Fruit fly (Drosophila melanogaster): ENCODE measurements around the gene CG42556.
A peak's percentile ranks its signal among the peaks of the same experiment; 100 is the strongest.

The CG42556 gene

DNA sequence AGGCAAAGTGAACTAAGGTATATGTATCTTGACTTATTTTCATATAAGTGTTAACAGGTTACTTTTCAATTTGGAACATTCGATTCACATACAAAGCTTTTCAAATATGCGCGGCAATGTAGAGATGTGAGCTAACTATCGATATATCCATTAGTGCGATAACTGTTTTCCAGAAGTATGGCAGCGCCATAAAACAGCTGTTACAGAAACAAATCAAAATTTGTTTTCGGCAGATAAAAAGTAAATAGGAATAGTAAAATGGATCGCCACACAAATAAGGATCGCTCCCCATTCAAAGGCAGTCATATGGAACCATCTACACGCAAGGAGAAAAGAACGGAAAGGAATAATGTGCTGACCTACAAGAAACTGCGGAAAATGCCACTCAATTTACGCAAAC is 10.4 kb upstream of the CG42556 start, which contains the start of the genes CG32832, CG31743 and CG34313 (continued):
- no peak for TF ChIP-seq lab (GFP tag; optimal IDR thresholded peaks at IDR 0.05)
- TF ChIP-seq sens (GFP tag) = peak; percentile 72
- peak; percentile 9 for TF ChIP-seq Sin3A (optimal IDR thresholded peaks at IDR 0.05)
- no peak for TF ChIP-seq crol (GFP tag; IDR thresholded peaks at IDR 0.05)
- TF ChIP-seq bab2 (GFP tag; optimal IDR thresholded peaks at IDR 0.05) = no peak
- no peak for TF ChIP-seq CG15269 (tag; optimal IDR thresholded peaks at IDR 0.05)
- no peak for TF ChIP-seq chm (GFP tag; IDR thresholded peaks at IDR 0.05)
- TF ChIP-seq MESR4 (GFP tag; optimal IDR thresholded peaks at IDR 0.05) = peak; percentile 38
- TF ChIP-seq CG15514 (GFP tag; optimal IDR thresholded peaks at IDR 0.05) = peak; percentile 44
- TF ChIP-seq hth (optimal IDR thresholded peaks at IDR 0.05) = no peak
- peak; percentile 87 for TF ChIP-seq Dref (GFP tag; IDR thresholded peaks at IDR 0.05)
- no peak for TF ChIP-seq maf-S (GFP tag; optimal IDR thresholded peaks at IDR 0.05)
- peak; percentile 52 for TF ChIP-seq Ets97D (GFP tag; optimal IDR thresholded peaks at IDR 0.05)
- no peak for TF ChIP-seq CG17612 (GFP tag; IDR thresholded peaks at IDR 0.05)
- TF ChIP-seq lilli (GFP tag; optimal IDR thresholded peaks at IDR 0.05) = no peak
- TF ChIP-seq Lpt (GFP tag; optimal IDR thresholded peaks at IDR 0.05) = no peak
- TF ChIP-seq CG6272 (GFP tag; IDR thresholded peaks at IDR 0.05) = no peak
- TF ChIP-seq CG12219 (GFP tag; optimal IDR thresholded peaks at IDR 0.05) = no peak
- TF ChIP-seq inv (GFP tag; IDR thresholded peaks at IDR 0.05; ENCODE audit: partially characterized antibody) = peak; percentile 58
- peak in 1 of 3 experiments; percentile 35 for TF ChIP-seq Stat92E (GFP tag; optimal IDR thresholded peaks at IDR 0.05)
- TF ChIP-seq CG16813 (GFP tag; IDR thresholded peaks at IDR 0.05; ENCODE audit: partially characterized antibody) = peak; percentile 74
- no peak for TF ChIP-seq al (GFP tag; IDR thresholded peaks at IDR 0.05)
- no peak for TF ChIP-seq CG8944 (GFP tag; optimal IDR thresholded peaks at IDR 0.05)
- peak; percentile 82 for TF ChIP-seq stwl (tag; optimal IDR thresholded peaks at IDR 0.05)
- TF ChIP-seq dan (GFP tag; IDR thresholded peaks at IDR 0.05) = no peak
- peak; percentile 64; the same call in 1 of the 3 replicates for TF ChIP-seq zen2 (GFP tag; IDR thresholded peaks at IDR 0.05; ENCODE audit: partially characterized antibody)
- TF ChIP-seq dmrt11E (tag; optimal IDR thresholded peaks at IDR 0.05) = no peak
- TF ChIP-seq Rfx (GFP tag; IDR thresholded peaks at IDR 0.05) = no peak
- no peak for TF ChIP-seq salm (tag; optimal IDR thresholded peaks at IDR 0.05)
- no peak for TF ChIP-seq vfl (GFP tag; optimal IDR thresholded peaks at IDR 0.05)
- TF ChIP-seq hb (GFP tag; IDR thresholded peaks at IDR 0.05; ENCODE audit: partially characterized antibody) = peak; percentile 65; the same call in 1 of the 3 replicates
- peak; percentile 32 for TF ChIP-seq nau (GFP tag; optimal IDR thresholded peaks at IDR 0.05)
- TF ChIP-seq CG34224 (GFP tag; IDR thresholded peaks at IDR 0.05; ENCODE audit: partially characterized antibody) = peak; percentile 79
- no peak for TF ChIP-seq Optix (GFP tag; IDR thresholded peaks at IDR 0.05)
- TF ChIP-seq CG17359 (tag; optimal IDR thresholded peaks at IDR 0.05) = no peak
- peak; percentile 78 for TF ChIP-seq Doc3 (GFP tag; IDR thresholded peaks at IDR 0.05; ENCODE audit: partially characterized antibody)
- no peak for TF ChIP-seq mam (GFP tag; optimal IDR thresholded peaks at IDR 0.05)
- TF ChIP-seq crc (GFP tag; optimal IDR thresholded peaks at IDR 0.05) = no peak
- peak; percentile 12 for TF ChIP-seq YL-1 (GFP tag; optimal IDR thresholded peaks at IDR 0.05)
- no peak for TF ChIP-seq luna (GFP tag; optimal IDR thresholded peaks at IDR 0.05)
- TF ChIP-seq cad (GFP tag; optimal IDR thresholded peaks at IDR 0.05) = no peak
- no peak for TF ChIP-seq Rx (GFP tag; IDR thresholded peaks at IDR 0.05)
- TF ChIP-seq CG17829 (tag; optimal IDR thresholded peaks at IDR 0.05) = peak; percentile 24
- TF ChIP-seq Hr51 (GFP tag; optimal IDR thresholded peaks at IDR 0.05) = no peak
- no peak for TF ChIP-seq bsh (GFP tag; optimal IDR thresholded peaks at IDR 0.05)
- TF ChIP-seq CG3847 (GFP tag; IDR thresholded peaks at IDR 0.05) = peak; percentile 34; the same call in 1 of the 2 replicates
- 0 out of 2 replicates have a peak, but pooled peaks have one; percentile 25 for TF ChIP-seq ato (GFP tag; IDR thresholded peaks at IDR 0.05; ENCODE audit: partially characterized antibody)
- TF ChIP-seq Dip2 (GFP tag; IDR thresholded peaks at IDR 0.05) = no peak
- no peak for TF ChIP-seq CG4424 (GFP tag; optimal IDR thresholded peaks at IDR 0.05)
- no peak for TF ChIP-seq CG12104 (GFP tag; optimal IDR thresholded peaks at IDR 0.05)
- peak; percentile 13 for TF ChIP-seq CTCF (GFP tag; optimal IDR thresholded peaks at IDR 0.05)
- peak; percentile 65 for TF ChIP-seq CG4617 (GFP tag; optimal IDR thresholded peaks at IDR 0.05; ENCODE audit: borderline replicate concordance)
